Fruit fly (Drosophila melanogaster): ENCODE results near the gene CG17191.
A peak's percentile ranks its signal among the peaks of the same experiment; 100 is the strongest.

CG17191 gene

DNA sequence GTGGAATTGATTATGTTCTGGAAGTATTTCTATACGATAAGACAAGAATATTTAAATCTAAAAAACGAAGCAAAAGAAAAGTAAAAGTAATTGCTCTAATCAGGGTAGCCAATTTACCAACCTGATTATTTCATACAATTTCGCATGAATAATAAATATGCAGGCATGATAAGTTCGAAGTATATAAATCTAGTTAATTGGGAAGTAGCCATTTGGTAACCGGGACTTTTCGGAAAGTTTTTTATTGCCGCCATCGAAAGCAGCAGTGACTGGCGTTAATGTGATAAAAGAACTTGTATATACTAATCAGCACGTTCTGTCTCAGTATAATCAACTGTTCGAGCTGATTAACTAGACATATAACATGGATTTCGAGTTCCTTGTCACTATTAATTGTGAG is 16.8 kb downstream of the CG17191 start:
- TF ChIP-seq noc (tag; optimal IDR thresholded peaks at IDR 0.05): peak; percentile 90

- TF ChIP-seq noc (tag; optimal IDR thresholded peaks at IDR 0.05): no peak
These were observed 20.1 kb downstream of the CG17191 start, which contains the start of gene CG31077 for dm6 chr3R:26999452-26999851. Gene CG31077 (plus strand): TSS chr3R:26999752.

DNA sequence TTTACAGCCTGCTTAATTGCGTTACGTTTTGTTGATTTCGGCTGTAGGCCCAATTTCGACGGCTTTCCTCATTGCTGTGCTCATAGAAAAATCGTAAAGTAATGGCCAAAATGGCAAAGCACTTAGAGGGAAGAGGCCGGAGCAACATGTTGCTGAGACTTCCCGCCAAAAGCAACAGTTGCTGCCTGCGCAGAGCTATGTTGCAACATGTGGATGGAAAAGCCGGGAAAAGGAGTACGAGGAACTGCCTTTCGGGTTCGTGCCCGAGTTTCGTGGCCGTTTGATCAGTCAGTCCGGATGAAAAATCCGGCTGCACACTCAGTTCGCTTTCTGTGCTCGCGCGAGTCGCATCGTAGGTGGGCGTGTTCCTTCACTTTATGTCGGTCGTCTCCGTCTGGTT is 22.9 kb downstream of the CG17191 start, which contains the start of gene RYa-R:
Gene RYa-R (plus strand): TSS at position 339 of the 400 bp plus-strand sequence.
- no peak for TF ChIP-seq noc (tag; optimal IDR thresholded peaks at IDR 0.05)

dm6 chr3R:26994532-26994931 is 25.0 kb downstream of the CG17191 start, which contains the start of gene TwdlC:
Gene TwdlC (plus strand): TSS chr3R:26994832.
- no peak for TF ChIP-seq noc (tag; optimal IDR thresholded peaks at IDR 0.05)

- TF ChIP-seq noc (tag; optimal IDR thresholded peaks at IDR 0.05): peak; percentile 76
These were observed 29.6 kb downstream of the CG17191 start, which contains the start of gene CG31076 for dm6 chr3R:26989802-26990509. Gene CG31076 (minus strand): TSS chr3R:26989852.

DNA sequence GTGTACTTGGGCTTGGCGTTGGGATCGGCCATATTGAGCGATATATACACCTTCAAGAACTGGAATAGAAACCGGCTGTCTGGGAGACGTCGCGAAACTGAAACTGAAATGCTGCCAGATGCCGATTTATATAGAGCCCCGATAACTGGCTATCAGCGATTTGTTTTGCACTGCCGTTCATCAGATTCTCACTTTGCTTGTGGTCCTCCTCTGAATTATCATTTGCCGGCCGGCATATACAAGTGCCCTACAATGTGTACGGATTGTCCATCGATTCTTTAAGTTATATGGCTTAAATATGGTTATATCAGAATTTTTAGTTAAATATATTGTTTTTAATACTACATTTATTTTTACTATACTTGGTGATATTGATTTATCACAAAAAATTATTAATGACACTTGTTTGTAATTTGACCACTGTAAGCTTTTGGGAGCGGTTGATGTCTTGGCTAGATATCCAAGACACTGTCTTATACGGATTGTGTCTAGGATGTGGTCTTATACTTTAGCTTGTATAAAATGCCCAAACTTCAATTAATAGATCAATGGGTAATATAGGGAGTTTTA is 31.1 kb downstream of the CG17191 start, which contains the start of gene CG31075:
Gene CG31075 (minus strand): TSS at position 106 of the 570 bp plus-strand sequence.
- TF ChIP-seq noc (tag; optimal IDR thresholded peaks at IDR 0.05): peak; percentile 85

DNA sequence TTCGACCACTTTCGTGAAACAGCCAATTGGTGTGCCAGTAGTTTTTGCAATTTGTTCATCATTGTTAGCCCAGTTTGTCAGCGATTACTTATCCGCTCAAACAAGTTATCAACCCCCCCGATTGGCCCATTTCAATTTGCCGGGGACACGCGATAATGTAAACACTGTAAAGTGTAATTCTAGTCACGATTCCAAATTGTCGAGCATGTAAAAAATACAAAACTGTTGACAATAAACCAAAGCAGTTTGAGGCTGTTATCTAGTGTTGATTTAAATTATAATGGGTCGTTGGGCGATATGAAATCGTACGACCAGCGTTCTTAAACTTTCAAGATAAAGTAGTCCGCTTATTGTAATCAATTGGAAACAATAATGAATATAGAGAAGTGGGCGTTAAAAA is 32.1 kb downstream of the CG17191 start:
- TF ChIP-seq noc (tag; optimal IDR thresholded peaks at IDR 0.05): no peak

- peak; percentile 64 for TF ChIP-seq noc (tag; optimal IDR thresholded peaks at IDR 0.05)
These were observed 35.1 kb downstream of the CG17191 start for dm6 chr3R:26984437-26984836.

dm6 chr3R:26982106-26982505 is 37.4 kb downstream of the CG17191 start:
- no peak for TF ChIP-seq noc (tag; optimal IDR thresholded peaks at IDR 0.05)

dm6 chr3R:26980282-26980691 is 39.3 kb downstream of the CG17191 start:
- peak; percentile 28 for TF ChIP-seq noc (tag; optimal IDR thresholded peaks at IDR 0.05)

DNA sequence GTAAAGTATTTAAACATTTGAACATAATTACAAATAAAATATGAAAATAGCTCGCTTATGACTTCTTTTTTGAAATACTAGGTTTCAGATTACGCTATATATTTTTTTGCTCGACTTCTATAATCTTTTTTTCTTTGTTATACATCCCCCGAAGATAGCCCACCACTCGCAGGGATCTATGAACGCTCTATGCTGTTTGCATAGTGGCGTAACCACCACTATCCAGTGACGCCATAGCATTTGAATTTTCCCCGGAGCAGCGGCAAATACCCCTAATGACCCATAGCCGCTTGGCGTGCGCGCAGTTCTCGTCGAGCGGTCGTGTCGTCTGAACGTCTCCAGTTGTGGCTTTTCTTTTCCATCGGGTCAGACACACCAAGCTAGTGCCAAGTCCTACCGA is 41.3 kb downstream of the CG17191 start, which contains the start of the genes CG14253 and CG46313:
Gene CG14253 (plus strand): TSS at position 301 of the 400 bp plus-strand sequence.
Gene CG46313 (plus strand): TSS at position 301 of the 400 bp plus-strand sequence.
- TF ChIP-seq noc (tag; optimal IDR thresholded peaks at IDR 0.05): no peak

- peak; percentile 77 for TF ChIP-seq noc (tag; optimal IDR thresholded peaks at IDR 0.05)
These were observed 49.8 kb downstream of the CG17191 start for dm6 chr3R:26969743-26970142.

DNA sequence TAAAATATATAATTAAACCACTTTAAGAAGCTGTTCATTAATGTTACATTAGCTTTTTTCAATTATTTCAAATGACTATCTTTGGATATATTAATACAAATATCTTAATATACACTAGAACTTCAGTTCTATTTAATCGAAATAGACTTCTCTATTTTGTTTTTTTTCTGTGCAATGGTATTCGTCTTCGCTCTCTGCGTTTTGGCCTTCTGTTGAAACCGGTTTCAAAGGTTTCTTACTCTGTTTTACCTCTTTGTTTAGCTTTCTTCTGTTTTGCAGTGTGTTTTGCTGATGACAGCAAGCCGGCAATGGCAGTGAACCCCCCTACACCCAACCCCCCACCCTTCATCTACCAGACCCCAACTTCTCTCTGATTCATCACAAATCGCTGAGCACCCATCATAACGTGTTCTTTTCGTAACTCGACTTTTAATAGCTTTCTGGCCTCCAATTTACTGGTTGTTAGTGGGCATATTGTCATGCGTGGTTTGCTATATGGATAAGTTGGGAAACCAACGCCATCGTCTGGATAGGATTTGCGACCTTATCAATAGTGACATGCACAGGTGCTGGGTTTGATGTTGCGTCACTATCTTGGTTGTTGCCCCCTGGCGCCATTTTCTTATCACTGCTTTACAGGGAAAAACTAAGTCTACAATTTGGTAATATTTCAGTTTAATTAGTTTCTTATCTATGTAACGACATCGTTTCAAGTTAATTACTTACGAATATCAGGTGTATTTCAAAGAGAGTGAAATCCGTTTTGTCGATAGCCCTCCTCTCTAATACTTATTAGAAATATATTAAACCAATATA is 50.5 kb downstream of the CG17191 start:
- peak; percentile 2 for TF ChIP-seq noc (tag; optimal IDR thresholded peaks at IDR 0.05)

All from whole organism, larva.